Worm (Caenorhabditis elegans): Measurements from ENCODE around the gene C29F5.8.

The C29F5.8 gene

DNA sequence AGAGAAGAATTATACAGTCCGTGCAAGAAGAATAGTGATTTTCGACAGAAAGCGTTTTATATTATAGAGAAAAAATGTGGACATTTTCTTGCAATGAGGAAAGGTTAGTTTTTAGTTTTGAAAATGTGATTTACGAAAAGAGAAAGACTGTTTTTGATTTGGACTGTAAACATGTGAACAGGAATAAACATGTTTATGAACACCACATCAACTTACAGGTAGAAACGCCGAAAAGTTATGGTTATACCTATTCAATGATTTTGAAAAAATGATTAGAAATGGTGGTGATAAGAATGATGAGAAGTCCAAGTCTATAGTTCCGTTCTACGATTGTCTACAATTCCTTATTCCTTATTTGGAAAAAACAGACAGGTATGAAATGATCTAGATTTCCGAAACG is 38.3 kb downstream of the C29F5.8 start:
- TF ChIP-seq athp-1 (tag; optimal IDR thresholded peaks at IDR 0.05), result no peak

DNA sequence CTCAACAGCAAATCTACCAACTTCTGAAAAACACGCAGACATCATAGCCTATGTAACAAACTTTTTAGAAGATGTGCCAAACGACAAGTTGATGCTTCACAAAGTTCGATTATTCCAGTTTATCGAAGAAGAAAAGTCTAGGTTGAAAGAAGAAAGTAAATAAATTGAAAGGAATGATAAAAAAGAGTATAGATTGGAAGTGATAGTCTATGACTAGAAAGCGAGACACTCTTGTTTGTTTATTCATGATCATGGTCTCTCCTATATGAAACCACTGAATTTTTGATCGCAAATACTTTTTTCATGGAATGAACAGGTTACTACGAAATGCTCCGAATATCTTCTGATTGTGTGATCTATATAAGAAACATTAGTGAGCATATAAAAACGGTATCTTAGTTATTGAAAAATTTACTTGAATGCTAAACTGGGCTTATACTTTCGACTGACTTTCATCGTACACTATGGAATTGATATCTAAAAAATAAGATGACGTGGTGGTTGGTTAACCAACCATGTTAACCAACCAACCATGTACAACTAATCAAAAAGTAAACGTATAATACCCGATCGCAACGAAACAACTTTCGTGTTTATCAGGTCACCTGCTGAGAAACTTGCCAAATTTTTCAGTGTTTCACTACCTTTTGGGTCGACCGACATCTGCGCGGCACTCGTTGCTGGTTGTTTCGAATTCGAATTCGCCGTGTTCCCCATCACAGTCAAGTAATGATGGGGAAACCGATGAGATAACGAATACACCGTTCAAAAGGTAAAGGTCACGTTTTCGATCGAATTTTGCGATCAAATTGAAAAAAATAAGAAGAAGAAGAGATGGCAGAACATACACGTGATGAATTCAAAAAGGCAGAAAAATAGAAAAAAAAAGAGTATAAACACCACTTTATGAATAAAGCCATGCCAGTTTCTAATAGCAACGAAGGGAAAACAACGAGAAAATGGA is 39.3 kb downstream of the C29F5.8 start, which contains the start of gene C32D5.8:
C32D5.8 (minus strand) TSS at position 770 of the 964 bp plus-strand sequence.
- TF ChIP-seq fkh-3 (tag; optimal IDR thresholded peaks at IDR 0.05) (no peak), gei-17 (GFP tag; optimal IDR thresholded peaks at IDR 0.05) (no peak), ceh-40 (GFP tag; IDR thresholded peaks at IDR 0.05) (no peak), sdz-38 (tag; optimal IDR thresholded peaks at IDR 0.05) (no peak), nhr-80 (tag; optimal IDR thresholded peaks at IDR 0.05) (no peak), egl-18 (GFP tag; IDR thresholded peaks at IDR 0.05) (no peak), mes-4 (tag; optimal IDR thresholded peaks at IDR 0.05) (no peak), athp-1 (tag; optimal IDR thresholded peaks at IDR 0.05) (no peak), nhr-27 (tag; optimal IDR thresholded peaks at IDR 0.05) (no peak), let-607 (tag; optimal IDR thresholded peaks at IDR 0.05) (no peak), lin-54 (GFP tag; optimal IDR thresholded peaks at IDR 0.05) (no peak), F55B11.4 (tag; optimal IDR thresholded peaks at IDR 0.05; ENCODE audit: borderline replicate concordance, insufficient read depth) (no peak), ztf-3 (GFP tag; optimal IDR thresholded peaks at IDR 0.05) (no peak), mxl-1 (tag; optimal IDR thresholded peaks at IDR 0.05) (no peak)

DNA sequence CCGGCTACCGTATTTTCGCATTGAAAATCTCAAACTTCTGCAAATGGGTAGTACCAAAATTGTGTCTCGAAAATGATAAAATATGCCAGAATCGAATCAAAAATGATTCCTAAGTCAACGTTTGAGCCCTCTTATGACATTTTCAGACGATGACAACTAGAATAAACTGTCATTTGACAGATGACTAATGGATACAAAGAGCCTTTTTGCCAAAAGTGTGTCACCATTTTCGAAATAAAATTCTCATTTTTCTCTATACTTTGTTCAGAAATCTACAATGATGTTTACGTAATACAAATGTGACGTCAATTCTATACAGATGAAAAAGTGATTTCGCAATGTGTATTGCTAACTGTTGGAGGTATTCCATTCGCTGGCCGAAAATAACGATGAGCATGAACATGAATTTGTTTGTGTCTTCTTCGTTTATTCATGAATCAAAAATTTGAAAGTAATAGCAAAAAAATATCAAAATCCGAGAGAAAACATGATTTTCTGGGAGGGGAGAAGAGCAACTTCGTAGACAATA is 40.4 kb downstream of the C29F5.8 start:
- TF ChIP-seq lsl-1 (GFP tag; optimal IDR thresholded peaks at IDR 0.05) (no peak), F33H1.4 (GFP tag; IDR thresholded peaks at IDR 0.05) (no peak), hlh-26 (GFP tag; conservative IDR thresholded peaks at IDR 0.05) (no peak), F57A8.1 (GFP tag; optimal IDR thresholded peaks at IDR 0.05) (no peak), F37B4.10 (GFP tag; IDR thresholded peaks at IDR 0.05) (0 out of 2 replicates have a peak, but pooled peaks have one; percentile 14), snpc-1.3 (tag; optimal IDR thresholded peaks at IDR 0.05; ENCODE audit: insufficient read depth) (no peak), mcd-1 (GFP tag; IDR thresholded peaks at IDR 0.05) (peak; percentile 57; the same call in 1 of the 2 replicates), lin-35 (GFP tag; optimal IDR thresholded peaks at IDR 0.05) (peak in 1 of 3 experiments; percentile 60), ztf-26 (tag; optimal IDR thresholded peaks at IDR 0.05) (peak; percentile 62), lin-54 (GFP tag; optimal IDR thresholded peaks at IDR 0.05) (peak; percentile 57), Y67H2A.10 (GFP tag; conservative IDR thresholded peaks at IDR 0.05) (no peak), K11D2.4 (GFP tag; IDR thresholded peaks at IDR 0.05) (peak; percentile 93), dpff-1 (tag; optimal IDR thresholded peaks at IDR 0.05) (peak; percentile 48), F22D6.2 (tag; optimal IDR thresholded peaks at IDR 0.05) (peak; percentile 39), egrh-3 (GFP tag; IDR thresholded peaks at IDR 0.05) (no peak), ccch-3 (GFP tag; optimal IDR thresholded peaks at IDR 0.05) (no peak), snpc-1.1 (tag; optimal IDR thresholded peaks at IDR 0.05; ENCODE audit: insufficient read depth) (no peak), atf-7 (tag; optimal IDR thresholded peaks at IDR 0.05) (peak; percentile 90), lin-26 (GFP tag; IDR thresholded peaks at IDR 0.05) (peak; percentile 62; the same call in 1 of the 2 replicates), F39B2.1 (GFP tag; IDR thresholded peaks at IDR 0.05) (no peak), efl-1 (GFP tag; optimal IDR thresholded peaks at IDR 0.05) (no peak), die-1 (tag; optimal IDR thresholded peaks at IDR 0.05) (no peak), nhr-27 (tag; optimal IDR thresholded peaks at IDR 0.05) (no peak), egl-18 (GFP tag; IDR thresholded peaks at IDR 0.05) (no peak), madf-6 (GFP tag; IDR thresholded peaks at IDR 0.05) (peak; percentile 29; the same call in 1 of the 2 replicates), ama-1 (optimal IDR thresholded peaks at IDR 0.05) (peak; percentile 96), ama-1 (GFP tag; optimal IDR thresholded peaks at IDR 0.05) (peak in 1 of 2 experiments; percentile 49), rpc-1 (optimal IDR thresholded peaks at IDR 0.05) (no peak), rpc-1 (tag; optimal IDR thresholded peaks at IDR 0.05) (no peak), T07F8.4 (tag; optimal IDR thresholded peaks at IDR 0.05) (no peak), hmg-20 (GFP tag; IDR thresholded peaks at IDR 0.05) (no peak), hsf-1 (GFP tag; IDR thresholded peaks at IDR 0.05) (no peak), madf-10 (tag; optimal IDR thresholded peaks at IDR 0.05) (peak; percentile 68)

Measured in whole organism, young adult.